Worm (Caenorhabditis elegans) whole organism, L2 larva: ENCODE results near the gene djr-1.1.

ENCODE experiments used
- C34F6.9 ChIP-seq: fragments of 150-350 bp; optimal IDR thresholded peaks from 2 replicates; lab custom pipeline; 2014; ENCODE audit warnings: missing biosample characterization, missing genetic modification characterization
- F13H6.1 ChIP-seq: sonication (generic microtip); optimal IDR thresholded peaks from 2 replicates; lab custom pipeline; 2016; ENCODE audit warnings: missing genetic modification characterization, missing compliant biosample characterization
- R02D3.7 ChIP-seq: fragments of 150-350 bp; optimal IDR thresholded peaks from 2 replicates; lab custom pipeline; 2014; ENCODE audit warnings: missing biosample characterization, missing genetic modification characterization
- aly-2 ChIP-seq: fragments of 150-350 bp; optimal IDR thresholded peaks from 2 replicates; lab custom pipeline; 2014; ENCODE audit warnings: missing biosample characterization, missing genetic modification characterization
- blmp-1 ChIP-seq: sonication (generic microtip); optimal IDR thresholded peaks from 2 replicates; lab custom pipeline; 2017; ENCODE audit warnings: missing genetic modification characterization, mild to moderate bottlenecking, missing compliant biosample characterization, antibody characterized with exemption, moderate library complexity; ENCODE audit not compliant: insufficient read depth
- ceh-82 ChIP-seq: fragments of 150-350 bp; optimal IDR thresholded peaks from 2 replicates; lab custom pipeline; 2014; ENCODE audit warnings: missing biosample characterization, missing genetic modification characterization
- crh-2 ChIP-seq: sonication (generic microtip); optimal IDR thresholded peaks from 2 replicates; lab custom pipeline; 2017; ENCODE audit warnings: missing biosample characterization, missing genetic modification characterization
- egl-27 ChIP-seq: sonication (generic microtip); optimal IDR thresholded peaks from 3 replicates; lab custom pipeline; 2017; ENCODE audit warnings: missing biosample characterization, missing genetic modification reagents, missing genetic modification characterization
- elt-3 ChIP-seq: sonication (generic microtip); optimal IDR thresholded peaks from 2 replicates; lab custom pipeline; 2017; ENCODE audit warnings: missing biosample characterization, missing genetic modification characterization
- fos-1 ChIP-seq: fragments of 150-350 bp; optimal IDR thresholded peaks from 2 replicates; lab custom pipeline; 2014; ENCODE audit warnings: missing biosample characterization, missing genetic modification characterization
- gmeb-1 ChIP-seq: fragments of 150-350 bp; optimal IDR thresholded peaks from 2 replicates; lab custom pipeline; 2014; ENCODE audit warnings: missing biosample characterization, missing genetic modification characterization
- lin-11 ChIP-seq: fragments of 150-350 bp; sonication (generic microtip); optimal IDR thresholded peaks from 2 replicates; lab custom pipeline; 2014; ENCODE audit warnings: missing biosample characterization, missing genetic modification characterization, inconsistent platforms, mixed read lengths
- lin-13 ChIP-seq: fragments of 150-350 bp; optimal IDR thresholded peaks from 2 replicates; lab custom pipeline; 2014; ENCODE audit warnings: missing biosample characterization, missing genetic modification reagents, missing genetic modification characterization
- lsy-2 ChIP-seq, 2 experiments: fragments of 150-350 bp in 1 of 2; sonication (generic microtip) in 1 of 2; optimal IDR thresholded peaks; 2 replicates each; lab custom pipeline; 2014 to 2017; ENCODE audit warnings: missing biosample characterization in 2 of 2, missing genetic modification characterization in 2 of 2
- mab-5 ChIP-seq: fragments of 150-350 bp; optimal IDR thresholded peaks from 2 replicates; lab custom pipeline; 2014; ENCODE audit warnings: missing biosample characterization, missing genetic modification characterization
- mbf-1 ChIP-seq: sonication (generic microtip); optimal IDR thresholded peaks from 2 replicates; lab custom pipeline; 2017; ENCODE audit warnings: missing biosample characterization, missing genetic modification characterization
- mdl-1 ChIP-seq, 2 experiments: fragments of 150-350 bp in 1 of 2; sonication (generic microtip) in 1 of 2; optimal IDR thresholded peaks; 2 replicates each; lab custom pipeline; 2017; ENCODE audit warnings: missing biosample characterization in 2 of 2, missing genetic modification characterization in 2 of 2
- nhr-12 ChIP-seq: fragments of 150-350 bp; optimal IDR thresholded peaks from 2 replicates; lab custom pipeline; 2014; ENCODE audit warnings: missing biosample characterization, missing genetic modification characterization
- nhr-129 ChIP-seq: fragments of 150-350 bp; optimal IDR thresholded peaks from 2 replicates; lab custom pipeline; 2014; ENCODE audit warnings: missing biosample characterization, missing genetic modification characterization
- nhr-21 ChIP-seq: fragments of 150-350 bp; optimal IDR thresholded peaks from 2 replicates; lab custom pipeline; 2014; ENCODE audit warnings: missing biosample characterization, missing genetic modification characterization
- nhr-23 ChIP-seq: fragments of 150-350 bp; optimal IDR thresholded peaks from 2 replicates; lab custom pipeline; 2014; ENCODE audit warnings: missing biosample characterization, missing genetic modification reagents, missing genetic modification characterization
- nhr-25 ChIP-seq: fragments of 150-350 bp; sonication (generic microtip); optimal IDR thresholded peaks from 3 replicates; lab custom pipeline; 2014; ENCODE audit warnings: missing biosample characterization, missing genetic modification characterization
- nhr-6 ChIP-seq: fragments of 150-350 bp; optimal IDR thresholded peaks from 2 replicates; lab custom pipeline; 2014; ENCODE audit warnings: missing biosample characterization, missing genetic modification characterization
- sem-4 ChIP-seq: fragments of 150-350 bp; optimal IDR thresholded peaks from 2 replicates; lab custom pipeline; 2014; ENCODE audit warnings: missing biosample characterization, missing genetic modification reagents, missing genetic modification characterization
- sma-9 ChIP-seq, 2 experiments: fragments of 150-350 bp in 1 of 2; sonication (generic microtip) in 1 of 2; optimal IDR thresholded peaks; 2 replicates each; lab custom pipeline; 2014 to 2016; ENCODE audit warnings: missing genetic modification characterization in 2 of 2, mild to moderate bottlenecking in 1 of 2, missing biosample characterization in 1 of 2, missing compliant biosample characterization in 1 of 2, missing genetic modification reagents in 1 of 2, moderate library complexity in 1 of 2
- unc-55 ChIP-seq: fragments of 150-350 bp; sonication (generic microtip); optimal IDR thresholded peaks from 3 replicates; lab custom pipeline; 2014; ENCODE audit warnings: missing biosample characterization, missing genetic modification reagents, missing genetic modification characterization
- zag-1 ChIP-seq: fragments of 150-350 bp; optimal IDR thresholded peaks from 2 replicates; lab custom pipeline; 2014; ENCODE audit warnings: missing biosample characterization, missing genetic modification characterization
- ztf-1 ChIP-seq: fragments of 200-800 bp; sonication (Bioruptor generic); conservative IDR thresholded peaks from 2 replicates; pipeline ENCODE4 v1.3.6; 2022; ENCODE audit warnings: missing genetic modification characterization, missing compliant biosample characterization
- ztf-4 ChIP-seq: fragments of 150-350 bp; optimal IDR thresholded peaks from 2 replicates; lab custom pipeline; 2014; ENCODE audit warnings: missing biosample characterization, missing genetic modification characterization

djr-1.1 gene

ce11 chrII:323048-323776, 32.8 kb downstream of the djr-1.1 start, which contains the start of gene K01A2.10:
TSS of gene K01A2.10 (minus strand) at chrII:323098.
- peak; percentile 26 for TF ChIP-seq nhr-25 (tag; lab: Kevin White, UChicago)
- peak; percentile 30 for TF ChIP-seq lin-13 (GFP tag; lab: Kevin White, UChicago)
- peak; percentile 29 for TF ChIP-seq lin-11 (tag; lab: Kevin White, UChicago)
- TF ChIP-seq fos-1: peak; percentile 42
- peak; percentile 32 for TF ChIP-seq F13H6.1
- no peak for TF ChIP-seq mbf-1
- peak; percentile 36 for TF ChIP-seq mab-5 (tag; lab: Kevin White, UChicago)
- no peak for TF ChIP-seq ceh-82 (tag; lab: Kevin White, UChicago)
- TF ChIP-seq ztf-1: no peak
- TF ChIP-seq gmeb-1: no peak
- TF ChIP-seq ztf-4 (tag; lab: Kevin White, UChicago): peak; percentile 14
- TF ChIP-seq zag-1 (tag; lab: Kevin White, UChicago): peak; percentile 73
- TF ChIP-seq nhr-21 (tag; lab: Kevin White, UChicago): no peak
- TF ChIP-seq mdl-1 (tag; optimal IDR thresholded peaks at IDR 0.05; lab: Kevin White, UChicago): no peak
- TF ChIP-seq sma-9 (GFP tag; optimal IDR thresholded peaks at IDR 0.05; lab: Kevin White, UChicago): peak; percentile 38
- TF ChIP-seq sma-9 (tag; optimal IDR thresholded peaks at IDR 0.05; lab: Kevin White, UChicago): no peak
- peak; percentile 26 for TF ChIP-seq nhr-6
- peak; percentile 94 for TF ChIP-seq unc-55
- TF ChIP-seq lsy-2 (tag; optimal IDR thresholded peaks at IDR 0.05; lab: Kevin White, UChicago): peak in 1 of 2 experiments; percentile 59
- peak; percentile 78 for TF ChIP-seq C34F6.9
- TF ChIP-seq crh-2 (tag; lab: Kevin White, UChicago): peak; percentile 46
- TF ChIP-seq sem-4 (tag; lab: Kevin White, UChicago): peak; percentile 68
- no peak for TF ChIP-seq elt-3 (tag; lab: Kevin White, UChicago)
- peak; percentile 88 for TF ChIP-seq nhr-129 (tag; lab: Kevin White, UChicago)
- peak; percentile 68 for TF ChIP-seq egl-27

- TF ChIP-seq nhr-129 (tag; lab: Kevin White, UChicago) (peak; percentile 34), R02D3.7 (tag; lab: Kevin White, UChicago) (no peak)
These were observed 35.4 kb downstream of the djr-1.1 start, which contains the start of gene sgcb-1 for ce11 chrII:325639-326350. TSS of gene sgcb-1 (plus strand) at chrII:326300.

- TF ChIP-seq blmp-1 (tag; lab: Kevin White, UChicago) (no peak), C34F6.9 (no peak), nhr-12 (tag; lab: Kevin White, UChicago) (no peak), F13H6.1 (no peak), lin-13 (GFP tag; lab: Kevin White, UChicago) (no peak), nhr-6 (no peak), R02D3.7 (tag; lab: Kevin White, UChicago) (no peak), ztf-4 (tag; lab: Kevin White, UChicago) (no peak), nhr-129 (tag; lab: Kevin White, UChicago) (no peak), aly-2 (tag; lab: Kevin White, UChicago) (no peak)
These were observed 42.0 kb downstream of the djr-1.1 start, which contains the start of gene cbn-1 for ce11 chrII:332419-332818. TSS of gene cbn-1 (minus strand) at chrII:332519.

- TF ChIP-seq lin-11 (tag; lab: Kevin White, UChicago) (no peak), fos-1 (peak; percentile 18), blmp-1 (tag; lab: Kevin White, UChicago) (no peak), mbf-1 (no peak)
These were observed 43.6 kb downstream of the djr-1.1 start for ce11 chrII:333853-334449.

ce11 chrII:334828-335227, 44.4 kb downstream of the djr-1.1 start:
- TF ChIP-seq nhr-23: no peak
- peak; percentile 23 for TF ChIP-seq nhr-21 (tag; lab: Kevin White, UChicago)
